Worm (Caenorhabditis elegans): ENCODE data around the gene C37C3.11.

ce11 chrV:7814601-7815000 is 50.0 kb downstream of the C37C3.11 start, which contains the start of gene ZK742.6:
- TF ChIP-seq T26A8.4 (GFP tag; IDR thresholded peaks at IDR 0.05) (no peak), dmd-6 (GFP tag; IDR thresholded peaks at IDR 0.05) (no peak), mxl-3 (GFP tag; optimal IDR thresholded peaks at IDR 0.05) (no peak), unc-39 (tag; optimal IDR thresholded peaks at IDR 0.05) (no peak), ama-1 (optimal IDR thresholded peaks at IDR 0.05) (no peak), nhr-25 (tag; optimal IDR thresholded peaks at IDR 0.05; ENCODE audit: borderline replicate concordance, insufficient read depth) (no peak)

All from whole organism, L4 larva.